Fruit fly (Drosophila melanogaster): ENCODE data around the gene CG42570.
A peak's percentile ranks its signal among the peaks of the same experiment; 100 is the strongest.

The CG42570 gene

dm6 chr3L:15672800-15673199 lies 44.8 kb upstream of the CG42570 start (continued):
- TF ChIP-seq CG8281 (tag; optimal IDR thresholded peaks at IDR 0.05) (no peak), ems (GFP tag; optimal IDR thresholded peaks at IDR 0.05) (no peak), pfk (GFP tag; optimal IDR thresholded peaks at IDR 0.05) (no peak), lmd (GFP tag; IDR thresholded peaks at IDR 0.05) (no peak), CG12155 (GFP tag; optimal IDR thresholded peaks at IDR 0.05) (no peak), sug (tag; optimal IDR thresholded peaks at IDR 0.05) (no peak), tap (tag; optimal IDR thresholded peaks at IDR 0.05) (no peak), MTF-1 (GFP tag; optimal IDR thresholded peaks at IDR 0.05; ENCODE audit: borderline replicate concordance) (no peak), Nf-YA (GFP tag; IDR thresholded peaks at IDR 0.05) (no peak), tx (GFP tag; optimal IDR thresholded peaks at IDR 0.05) (no peak), Abd-B (GFP tag; optimal IDR thresholded peaks at IDR 0.05) (no peak), CG34224 (GFP tag; IDR thresholded peaks at IDR 0.05; ENCODE audit: partially characterized antibody) (no peak), CG33557 (GFP tag; optimal IDR thresholded peaks at IDR 0.05) (peak; percentile 54), Rx (GFP tag; IDR thresholded peaks at IDR 0.05) (no peak), CG7556 (GFP tag; optimal IDR thresholded peaks at IDR 0.05) (peak; percentile 8), run (tag; optimal IDR thresholded peaks at IDR 0.05) (no peak), CG15479 (GFP tag; optimal IDR thresholded peaks at IDR 0.05) (no peak), zen (tag; optimal IDR thresholded peaks at IDR 0.05) (peak; percentile 46), Atf-2 (GFP tag; optimal IDR thresholded peaks at IDR 0.05) (no peak), lilli (GFP tag; optimal IDR thresholded peaks at IDR 0.05) (no peak), CG10366 (GFP tag; IDR thresholded peaks at IDR 0.05) (no peak), CG11456 (GFP tag; IDR thresholded peaks at IDR 0.05) (no peak), CG7271 (tag; optimal IDR thresholded peaks at IDR 0.05) (no peak), CG14667 (GFP tag; IDR thresholded peaks at IDR 0.05) (no peak), crol (GFP tag; IDR thresholded peaks at IDR 0.05) (no peak), gt (GFP tag; IDR thresholded peaks at IDR 0.05) (no peak), CG17568 (GFP tag; optimal IDR thresholded peaks at IDR 0.05) (no peak), CG12659 (GFP tag; optimal IDR thresholded peaks at IDR 0.05) (no peak), CG7357 (GFP tag; IDR thresholded peaks at IDR 0.05) (no peak), ewg (GFP tag; optimal IDR thresholded peaks at IDR 0.05) (no peak), tio (GFP tag; optimal IDR thresholded peaks at IDR 0.05) (peak; percentile 29), CoRest (tag; optimal IDR thresholded peaks at IDR 0.05) (peak; percentile 30), Ets97D (GFP tag; optimal IDR thresholded peaks at IDR 0.05) (no peak), CG11247 (GFP tag; IDR thresholded peaks at IDR 0.05) (no peak), Hand (GFP tag; optimal IDR thresholded peaks at IDR 0.05) (no peak), CG10321 (GFP tag; IDR thresholded peaks at IDR 0.05) (no peak), CG1024 (GFP tag; IDR thresholded peaks at IDR 0.05) (no peak), CG18619 (GFP tag; optimal IDR thresholded peaks at IDR 0.05) (no peak), chif (GFP tag; optimal IDR thresholded peaks at IDR 0.05) (peak; percentile 20 to 29), CG11093 (GFP tag; IDR thresholded peaks at IDR 0.05) (no peak), stc (GFP tag; IDR thresholded peaks at IDR 0.05) (no peak), CG7839 (tag; optimal IDR thresholded peaks at IDR 0.05) (peak; percentile 29), corto (GFP tag; optimal IDR thresholded peaks at IDR 0.05) (no peak), CG30403 (GFP tag; optimal IDR thresholded peaks at IDR 0.05) (peak; percentile 14), Dip2 (GFP tag; IDR thresholded peaks at IDR 0.05) (no peak), tgo (GFP tag; IDR thresholded peaks at IDR 0.05) (no peak), Blimp-1 (GFP tag; optimal IDR thresholded peaks at IDR 0.05) (peak; percentile 36), Ets65A (GFP tag) (peak; percentile 92), Kr (GFP tag; optimal IDR thresholded peaks at IDR 0.05) (no peak), sc (optimal IDR thresholded peaks at IDR 0.05) (no peak), sc (GFP tag; optimal IDR thresholded peaks at IDR 0.05) (no peak), CG13894 (tag; optimal IDR thresholded peaks at IDR 0.05) (no peak)
